Fruit fly (Drosophila melanogaster): ENCODE results near the gene Arp5.

Gene Arp5

dm6 chr3R:18168929-18169350 lies 16.4 kb upstream of the Arp5 start (continued):
- no peak for TF ChIP-seq H2.0 (GFP tag; IDR thresholded peaks at IDR 0.05)
- TF ChIP-seq CG6272 (GFP tag; IDR thresholded peaks at IDR 0.05): no peak
- no peak for TF ChIP-seq CG11398 (GFP tag; optimal IDR thresholded peaks at IDR 0.05)
- peak; percentile 85 to 97 for TF ChIP-seq insv (GFP tag; optimal IDR thresholded peaks at IDR 0.05)

- TF ChIP-seq CG4328 (GFP tag; optimal IDR thresholded peaks at IDR 0.05) (no peak), CG34224 (GFP tag; IDR thresholded peaks at IDR 0.05; ENCODE audit: partially characterized antibody) (no peak), trh (GFP tag; optimal IDR thresholded peaks at IDR 0.05) (no peak), D19A (tag; optimal IDR thresholded peaks at IDR 0.05) (peak; percentile 45), Gug (GFP tag; IDR thresholded peaks at IDR 0.05) (no peak), CG10462 (GFP tag; optimal IDR thresholded peaks at IDR 0.05) (no peak), HmgZ (tag; optimal IDR thresholded peaks at IDR 0.05) (no peak), Kr (GFP tag; optimal IDR thresholded peaks at IDR 0.05) (no peak), CG17829 (tag; optimal IDR thresholded peaks at IDR 0.05) (no peak), CG3847 (GFP tag; IDR thresholded peaks at IDR 0.05) (no peak), Ptx1 (GFP tag; IDR thresholded peaks at IDR 0.05) (no peak), CG7786 (GFP tag; optimal IDR thresholded peaks at IDR 0.05) (no peak), MTF-1 (GFP tag; optimal IDR thresholded peaks at IDR 0.05; ENCODE audit: borderline replicate concordance) (no peak), chinmo (GFP tag; IDR thresholded peaks at IDR 0.05; ENCODE audit: partially characterized antibody) (0 out of 4 replicates have a peak, but pooled peaks have one; percentile 70), cg (GFP tag; optimal IDR thresholded peaks at IDR 0.05) (peak; percentile 56), CG18262 (tag; optimal IDR thresholded peaks at IDR 0.05) (no peak), CG7271 (tag; optimal IDR thresholded peaks at IDR 0.05) (no peak), nerfin-2 (GFP tag; IDR thresholded peaks at IDR 0.05; ENCODE audit: partially characterized antibody) (peak; percentile 31; the same call in 1 of the 2 replicates), CG31365 (tag; optimal IDR thresholded peaks at IDR 0.05) (no peak), fru (optimal IDR thresholded peaks at IDR 0.05) (no peak), Doc3 (GFP tag; IDR thresholded peaks at IDR 0.05; ENCODE audit: partially characterized antibody) (no peak), BEAF-32 (GFP tag; optimal IDR thresholded peaks at IDR 0.05) (no peak), gcm (GFP tag; optimal IDR thresholded peaks at IDR 0.05) (no peak), cas (GFP tag; IDR thresholded peaks at IDR 0.05) (no peak), tll (GFP tag; optimal IDR thresholded peaks at IDR 0.05) (no peak), CG2875 (GFP tag; optimal IDR thresholded peaks at IDR 0.05) (no peak), gro (GFP tag; optimal IDR thresholded peaks at IDR 0.05) (peak; percentile 26), CG6654 (GFP tag; optimal IDR thresholded peaks at IDR 0.05) (no peak), H2.0 (GFP tag; IDR thresholded peaks at IDR 0.05) (no peak), CG10147 (GFP tag; optimal IDR thresholded peaks at IDR 0.05) (no peak), CG13287 (GFP tag; IDR thresholded peaks at IDR 0.05; ENCODE audit: partially characterized antibody) (no peak), insv (GFP tag; optimal IDR thresholded peaks at IDR 0.05) (peak in 1 of 2 experiments; percentile 95), Ravus (GFP tag; IDR thresholded peaks at IDR 0.05) (no peak), CG7556 (GFP tag; optimal IDR thresholded peaks at IDR 0.05) (no peak), CG17359 (tag; optimal IDR thresholded peaks at IDR 0.05) (no peak), zfh2 (GFP tag; optimal IDR thresholded peaks at IDR 0.05) (no peak), CG11398 (GFP tag; optimal IDR thresholded peaks at IDR 0.05) (no peak), CG6683 (GFP tag; optimal IDR thresholded peaks at IDR 0.05) (no peak), onecut (GFP tag; IDR thresholded peaks at IDR 0.05) (no peak), Bdp1 (GFP tag; optimal IDR thresholded peaks at IDR 0.05) (no peak), CrebB (tag; optimal IDR thresholded peaks at IDR 0.05) (no peak), sens (GFP tag) (no peak), CG7839 (tag; optimal IDR thresholded peaks at IDR 0.05) (no peak), CG4282 (GFP tag; optimal IDR thresholded peaks at IDR 0.05) (no peak), CG10543 (GFP tag; optimal IDR thresholded peaks at IDR 0.05) (no peak), Drgx (GFP tag; IDR thresholded peaks at IDR 0.05) (no peak), CG7987 (GFP tag; optimal IDR thresholded peaks at IDR 0.05) (no peak)
Measured at dm6 chr3R:18169982-18170531, 15.2 kb upstream of the Arp5 start.
